Fruit fly (Drosophila melanogaster): ENCODE results near the gene RpS10b.

RpS10b gene

dm6 chrX:19645873-19646541 is 48.2 kb downstream of the RpS10b start, which contains the start of gene Arp10 (continued):
- TF ChIP-seq Hmx (GFP tag; optimal IDR thresholded peaks at IDR 0.05): no peak
- no peak for TF ChIP-seq PHDP (tag; optimal IDR thresholded peaks at IDR 0.05)
- TF ChIP-seq CG9797 (GFP tag; optimal IDR thresholded peaks at IDR 0.05): peak; percentile 18
- TF ChIP-seq CG15696 (tag; optimal IDR thresholded peaks at IDR 0.05): peak; percentile 13
- TF ChIP-seq CG18764 (GFP tag; optimal IDR thresholded peaks at IDR 0.05): peak; percentile 15
- no peak for TF ChIP-seq ab (GFP tag; optimal IDR thresholded peaks at IDR 0.05)
- no peak for TF ChIP-seq CG2678 (tag; optimal IDR thresholded peaks at IDR 0.05)
- TF ChIP-seq fru (optimal IDR thresholded peaks at IDR 0.05): no peak
- TF ChIP-seq sens-2 (GFP tag; IDR thresholded peaks at IDR 0.05): no peak
- peak; percentile 23 for TF ChIP-seq CG3163 (GFP tag; optimal IDR thresholded peaks at IDR 0.05)
- no peak for TF ChIP-seq jigr1 (GFP tag; IDR thresholded peaks at IDR 0.05)
- TF ChIP-seq Dp (GFP tag; optimal IDR thresholded peaks at IDR 0.05): peak; percentile 57
- no peak for TF ChIP-seq sna (GFP tag; IDR thresholded peaks at IDR 0.05; ENCODE audit: partially characterized antibody)
- no peak for TF ChIP-seq CG12071 (GFP tag; optimal IDR thresholded peaks at IDR 0.05)
- no peak for TF ChIP-seq CG12942 (GFP tag; optimal IDR thresholded peaks at IDR 0.05)
- TF ChIP-seq CG13287 (GFP tag; IDR thresholded peaks at IDR 0.05; ENCODE audit: partially characterized antibody): peak; percentile 67
- no peak for TF ChIP-seq hth (optimal IDR thresholded peaks at IDR 0.05)
- no peak for TF ChIP-seq croc (GFP tag; conservative IDR thresholded peaks at IDR 0.05)
- TF ChIP-seq pho (GFP tag; optimal IDR thresholded peaks at IDR 0.05): no peak
- peak; percentile 71 for TF ChIP-seq Dref (GFP tag; IDR thresholded peaks at IDR 0.05)
- TF ChIP-seq Ets65A (GFP tag): peak; percentile 41
- peak; percentile 75 for TF ChIP-seq CG3995 (GFP tag; optimal IDR thresholded peaks at IDR 0.05)
- TF ChIP-seq rib (GFP tag; IDR thresholded peaks at IDR 0.05): no peak
- peak; percentile 21 for TF ChIP-seq zen (tag; optimal IDR thresholded peaks at IDR 0.05)
- TF ChIP-seq Dll (GFP tag; IDR thresholded peaks at IDR 0.05; ENCODE audit: partially characterized antibody): peak; percentile 59; the same call in 3 of the 4 replicates
- TF ChIP-seq CG12659 (GFP tag; optimal IDR thresholded peaks at IDR 0.05): peak; percentile 47
- peak; percentile 54 for TF ChIP-seq CG14710 (tag; optimal IDR thresholded peaks at IDR 0.05)
- TF ChIP-seq CG6813 (GFP tag; optimal IDR thresholded peaks at IDR 0.05): no peak
- no peak for TF ChIP-seq CG1792 (GFP tag; optimal IDR thresholded peaks at IDR 0.05)

All from whole organism, embryonic.